Fruit fly (Drosophila melanogaster): ENCODE results near the gene CG14851.

dm6 chr3R:14590753-14591535, 28.8 kb downstream of the CG14851 start:
- no peak for TF ChIP-seq CG8478 (optimal IDR thresholded peaks at IDR 0.05)
- TF ChIP-seq CTCF (optimal IDR thresholded peaks at IDR 0.05): no peak
